Worm (Caenorhabditis elegans): ENCODE measurements around the gene F59A7.12.

Gene F59A7.12

ce11 chrV:2067985-2068499, 38.1 kb downstream of the F59A7.12 start, which contains the start of gene lbp-9 (continued):
- TF ChIP-seq mbf-1 (tag; optimal IDR thresholded peaks at IDR 0.05) (no peak), crh-2 (tag; optimal IDR thresholded peaks at IDR 0.05) (peak; percentile 83), lsy-2 (tag; optimal IDR thresholded peaks at IDR 0.05) (peak in 1 of 2 experiments; percentile 59), ceh-82 (tag; optimal IDR thresholded peaks at IDR 0.05) (no peak), elt-3 (tag; optimal IDR thresholded peaks at IDR 0.05) (no peak), unc-39 (tag; optimal IDR thresholded peaks at IDR 0.05) (no peak), lin-13 (GFP tag; optimal IDR thresholded peaks at IDR 0.05) (no peak), aly-2 (tag; optimal IDR thresholded peaks at IDR 0.05) (no peak), mab-5 (tag; optimal IDR thresholded peaks at IDR 0.05) (no peak), nhr-10 (tag; optimal IDR thresholded peaks at IDR 0.05) (no peak), nhr-21 (tag; optimal IDR thresholded peaks at IDR 0.05) (no peak), peb-1 (tag; optimal IDR thresholded peaks at IDR 0.05) (no peak), Y55F3AM.14 (GFP tag; optimal IDR thresholded peaks at IDR 0.05) (no peak), zag-1 (tag; optimal IDR thresholded peaks at IDR 0.05) (no peak), elt-1 (tag; optimal IDR thresholded peaks at IDR 0.05) (no peak), nhr-237 (tag; optimal IDR thresholded peaks at IDR 0.05) (no peak), ztf-1 (GFP tag; conservative IDR thresholded peaks at IDR 0.05) (no peak), gmeb-1 (tag; optimal IDR thresholded peaks at IDR 0.05) (peak; percentile 26), nhr-12 (tag; optimal IDR thresholded peaks at IDR 0.05) (no peak), unc-55 (GFP tag; optimal IDR thresholded peaks at IDR 0.05) (no peak), ZK546.5 (tag; optimal IDR thresholded peaks at IDR 0.05) (no peak)

- TF ChIP-seq nhr-237 (tag; optimal IDR thresholded peaks at IDR 0.05), result no peak
- TF ChIP-seq ZK546.5 (tag; optimal IDR thresholded peaks at IDR 0.05), result no peak
- no peak for TF ChIP-seq nhr-129 (tag; optimal IDR thresholded peaks at IDR 0.05)
- no peak for TF ChIP-seq ztf-1 (GFP tag; conservative IDR thresholded peaks at IDR 0.05)
- TF ChIP-seq lin-11 (tag; optimal IDR thresholded peaks at IDR 0.05), result no peak
- no peak for TF ChIP-seq nhr-6 (tag; optimal IDR thresholded peaks at IDR 0.05)
- no peak for TF ChIP-seq nhr-21 (tag; optimal IDR thresholded peaks at IDR 0.05)
- TF ChIP-seq nhr-12 (tag; optimal IDR thresholded peaks at IDR 0.05), result no peak
- no peak for TF ChIP-seq fos-1 (tag; optimal IDR thresholded peaks at IDR 0.05)
- no peak for TF ChIP-seq crh-2 (tag; optimal IDR thresholded peaks at IDR 0.05)
- TF ChIP-seq ama-1 (optimal IDR thresholded peaks at IDR 0.05), result no peak
- no peak for TF ChIP-seq unc-55 (GFP tag; optimal IDR thresholded peaks at IDR 0.05)
- TF ChIP-seq nhr-10 (tag; optimal IDR thresholded peaks at IDR 0.05), result no peak
- TF ChIP-seq ceh-16 (tag; optimal IDR thresholded peaks at IDR 0.05), result no peak
Measured at ce11 chrV:2068728-2069443, 38.9 kb downstream of the F59A7.12 start.

ce11 chrV:2072807-2073206, 42.8 kb downstream of the F59A7.12 start, which contains the start of gene Y40B10A.9:
Gene Y40B10A.9, minus strand, starts transcription at chrV:2072907.
- no peak for TF ChIP-seq ama-1 (optimal IDR thresholded peaks at IDR 0.05)
- no peak for TF ChIP-seq Y55F3AM.14 (GFP tag; optimal IDR thresholded peaks at IDR 0.05)
- TF ChIP-seq nhr-10 (tag; optimal IDR thresholded peaks at IDR 0.05), result no peak
- TF ChIP-seq peb-1 (tag; optimal IDR thresholded peaks at IDR 0.05), result no peak
- no peak for TF ChIP-seq skn-1 (tag; optimal IDR thresholded peaks at IDR 0.05)
- no peak for TF ChIP-seq lsy-2 (tag; optimal IDR thresholded peaks at IDR 0.05)
- TF ChIP-seq sem-4 (tag; optimal IDR thresholded peaks at IDR 0.05), result no peak
- TF ChIP-seq elt-1 (tag; optimal IDR thresholded peaks at IDR 0.05), result no peak
- no peak for TF ChIP-seq sma-3 (GFP tag; optimal IDR thresholded peaks at IDR 0.05)
- no peak for TF ChIP-seq aly-2 (tag; optimal IDR thresholded peaks at IDR 0.05)
- no peak for TF ChIP-seq unc-62 (GFP tag; optimal IDR thresholded peaks at IDR 0.05)
- no peak for TF ChIP-seq dmd-4 (tag; optimal IDR thresholded peaks at IDR 0.05)
- no peak for TF ChIP-seq zag-1 (tag; optimal IDR thresholded peaks at IDR 0.05)
- TF ChIP-seq fos-1 (tag; optimal IDR thresholded peaks at IDR 0.05), result no peak
- no peak for TF ChIP-seq nhr-237 (tag; optimal IDR thresholded peaks at IDR 0.05)

- TF ChIP-seq unc-62 (GFP tag; optimal IDR thresholded peaks at IDR 0.05) (no peak), C34F6.9 (tag; optimal IDR thresholded peaks at IDR 0.05) (peak; percentile 14), F13H6.1 (tag; optimal IDR thresholded peaks at IDR 0.05) (peak; percentile 14), sem-4 (tag; optimal IDR thresholded peaks at IDR 0.05) (peak; percentile 26)
Measured at ce11 chrV:2076043-2076442, 46.1 kb downstream of the F59A7.12 start.
